Worm (Caenorhabditis elegans): Measurements from ENCODE around the gene C01G5.3.
A peak's percentile ranks its signal among the peaks of the same experiment; 100 is the strongest.

DNA sequence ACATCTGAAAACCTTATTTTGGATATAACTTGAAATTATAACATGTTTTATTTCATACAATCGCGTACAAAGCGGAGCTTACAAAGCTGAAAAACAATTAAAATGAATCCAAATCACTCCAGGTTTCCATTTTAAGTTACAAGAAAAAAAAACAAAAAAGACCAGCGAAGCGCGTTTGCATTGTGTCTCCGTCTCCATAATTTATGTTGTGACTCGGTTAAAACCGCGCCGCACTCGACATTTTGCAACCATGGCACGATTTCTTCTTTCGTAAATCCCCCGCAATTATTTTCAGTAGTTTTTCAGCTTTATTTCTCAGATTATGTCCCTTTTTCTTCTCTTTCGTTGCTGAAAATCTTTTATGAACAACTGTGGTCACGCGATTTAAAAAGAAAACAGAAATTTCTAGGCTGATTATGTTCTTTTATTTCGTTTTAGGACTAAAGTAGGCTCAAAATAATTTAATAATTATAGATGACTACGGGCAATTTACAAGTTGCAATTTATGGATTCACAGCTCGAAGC lies 49.5 kb downstream of the C01G5.3 start, which contains the start of the genes F38A5.2 and dnj-11:
- TF ChIP-seq him-1 (tag; optimal IDR thresholded peaks at IDR 0.05): peak; percentile 27
- no peak for TF ChIP-seq dao-5 (tag; optimal IDR thresholded peaks at IDR 0.05)
- peak; percentile 92 for TF ChIP-seq W03F9.2 (tag; optimal IDR thresholded peaks at IDR 0.05)

All from whole organism, L4/young adult.